Fruit fly (Drosophila melanogaster): ENCODE measurements around the gene CG1421.

dm6 chr2L:21879411-21879810 lies 23.4 kb upstream of the CG1421 start:
- no peak for TF ChIP-seq psq (optimal IDR thresholded peaks at IDR 0.05)
- no peak for TF ChIP-seq usp (GFP tag; optimal IDR thresholded peaks at IDR 0.05)
- no peak for TF ChIP-seq pan (optimal IDR thresholded peaks at IDR 0.05)
- no peak for TF ChIP-seq Dll (optimal IDR thresholded peaks at IDR 0.05)
- TF ChIP-seq EcR (GFP tag; optimal IDR thresholded peaks at IDR 0.05) = no peak
- no peak for TF ChIP-seq CG8478 (optimal IDR thresholded peaks at IDR 0.05)
